Fruit fly (Drosophila melanogaster) whole organism, larva: ENCODE measurements around the gene dyw.

Experiments
- noc ChIP-seq: fragments of 200-800 bp; sonication (Bioruptor generic); optimal IDR thresholded peaks from 3 replicates; lab custom pipeline; 2019; ENCODE audit warnings: missing biosample characterization, mild to moderate bottlenecking, missing genetic modification characterization, moderate library complexity

The dyw gene

DNA sequence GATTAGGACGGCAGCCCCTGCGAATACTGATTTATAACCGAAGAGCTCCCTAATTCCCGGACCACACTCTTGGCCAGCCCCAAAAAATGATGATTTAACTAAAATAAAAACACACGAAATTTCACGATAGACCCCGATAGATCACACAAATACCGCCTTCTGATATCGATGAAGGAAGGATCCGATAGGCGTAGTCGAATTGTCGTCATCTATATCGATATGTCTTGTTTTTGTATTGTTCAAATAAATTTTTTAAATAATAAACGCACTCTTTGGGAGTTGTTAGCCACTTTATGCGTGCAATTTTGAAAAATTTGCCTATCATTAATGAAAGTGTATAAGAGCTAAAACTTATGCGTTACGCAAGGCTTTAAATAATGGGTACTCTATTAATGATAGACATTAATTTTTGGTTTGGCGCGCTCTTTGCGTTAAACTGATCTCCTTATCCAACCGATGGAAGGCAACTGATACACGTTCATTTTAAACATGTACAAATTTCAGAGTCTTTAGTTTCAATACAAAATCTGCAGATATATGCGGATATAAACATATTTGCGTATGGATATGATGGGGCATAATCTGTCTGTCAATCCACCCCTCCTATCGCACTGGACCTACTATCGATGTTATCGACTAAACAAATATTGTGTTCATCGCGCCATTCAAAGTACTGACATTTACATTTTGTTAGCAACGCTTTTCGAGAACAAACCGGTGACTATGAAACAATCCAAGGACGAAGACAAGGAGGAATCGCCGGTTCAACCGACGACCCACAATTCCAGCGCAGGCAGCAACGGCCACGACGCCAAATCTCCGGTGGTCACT lies 4.6 kb upstream of the dyw start, which contains the start of the genes Spg7 and Lint-O:
Spg7 (minus strand) TSS at position 148 of the 831 bp plus-strand sequence.
Lint-O (plus strand) TSS at position 638 of the 831 bp plus-strand sequence.
- TF ChIP-seq noc (tag; lab: Kevin White, UChicago): no peak

DNA sequence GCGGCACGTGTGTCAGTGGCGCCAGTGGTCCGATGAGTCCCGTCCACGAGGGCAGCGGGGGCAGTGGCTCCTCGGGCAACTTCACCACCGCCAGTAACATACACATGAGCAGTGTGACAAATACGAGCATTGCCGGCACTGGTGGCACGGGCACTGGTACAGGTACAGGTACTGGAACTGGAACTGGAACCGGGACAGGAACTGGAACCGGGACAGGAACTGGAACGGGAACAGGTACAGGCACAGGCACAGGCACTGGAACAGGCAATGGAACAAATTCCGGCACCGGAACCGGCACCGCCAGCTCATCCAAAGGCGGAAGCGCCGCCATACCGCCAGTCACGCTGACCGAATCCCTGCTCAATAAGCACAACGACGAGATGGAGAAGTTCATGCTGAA lies 3.3 kb downstream of the dyw start:
- TF ChIP-seq noc (tag; lab: Kevin White, UChicago): no peak

DNA sequence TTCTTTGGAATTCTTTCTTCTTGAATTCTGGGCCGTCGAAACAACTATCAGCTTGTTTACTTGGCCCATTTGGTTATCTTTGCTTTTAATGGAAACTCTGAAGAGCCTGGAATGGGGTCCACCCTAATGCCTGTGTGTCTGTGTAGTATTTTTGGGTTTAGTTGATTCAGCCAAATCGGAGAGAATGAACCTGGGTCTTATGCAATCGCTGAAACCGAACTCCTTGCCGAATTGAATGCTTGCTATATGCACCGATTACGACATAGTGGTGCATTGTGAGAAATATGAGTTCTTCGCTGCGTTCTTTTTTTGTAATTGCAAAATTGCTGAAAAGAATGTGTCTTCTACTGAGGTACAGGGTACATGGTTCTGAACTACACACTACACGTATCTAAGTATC lies 6.8 kb downstream of the dyw start:
- no peak for TF ChIP-seq noc (tag; lab: Kevin White, UChicago)

DNA sequence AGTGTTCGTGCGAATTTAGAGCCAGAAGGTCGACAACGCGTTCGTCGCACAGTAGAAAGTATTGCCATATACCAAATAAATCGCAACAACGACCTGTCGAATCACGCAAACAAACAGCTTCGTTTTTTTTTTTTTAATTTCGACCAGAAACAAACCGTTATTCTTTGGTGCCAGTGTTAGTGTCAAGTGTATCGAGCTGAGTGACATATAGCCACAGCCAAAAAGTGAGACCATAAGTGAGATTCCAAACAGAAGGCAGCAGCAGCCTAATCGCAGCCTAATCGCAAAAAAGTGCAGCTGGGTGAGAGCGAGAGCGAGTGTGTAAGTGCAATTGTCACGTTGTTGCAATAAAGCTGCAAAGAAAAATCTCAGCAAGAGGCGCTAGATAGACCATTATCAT lies 8.1 kb downstream of the dyw start, which contains the start of gene per:
per (plus strand) TSS at position 1 of the 400 bp plus-strand sequence.
- no peak for TF ChIP-seq noc (tag; lab: Kevin White, UChicago)

DNA sequence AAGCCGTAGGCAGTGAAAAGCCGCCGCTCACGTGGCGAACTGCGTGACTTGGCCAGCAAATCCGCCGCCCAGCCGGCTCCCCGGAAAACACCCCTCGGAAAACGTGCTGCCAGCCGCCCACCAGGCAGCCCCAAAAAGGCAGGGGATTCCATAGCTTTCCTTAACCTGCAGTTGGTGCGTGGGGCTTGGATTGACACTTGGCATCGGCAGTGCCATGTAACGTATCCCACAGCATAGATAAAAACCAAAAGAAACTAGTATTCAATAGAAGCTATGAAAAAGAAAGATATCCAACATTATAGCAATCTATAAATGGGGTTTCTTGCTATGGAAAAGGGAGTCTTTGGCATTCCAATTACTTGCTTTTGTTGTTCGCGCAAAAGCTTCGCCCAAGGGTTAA lies 8.7 kb downstream of the dyw start:
- no peak for TF ChIP-seq noc (tag; lab: Kevin White, UChicago)

DNA sequence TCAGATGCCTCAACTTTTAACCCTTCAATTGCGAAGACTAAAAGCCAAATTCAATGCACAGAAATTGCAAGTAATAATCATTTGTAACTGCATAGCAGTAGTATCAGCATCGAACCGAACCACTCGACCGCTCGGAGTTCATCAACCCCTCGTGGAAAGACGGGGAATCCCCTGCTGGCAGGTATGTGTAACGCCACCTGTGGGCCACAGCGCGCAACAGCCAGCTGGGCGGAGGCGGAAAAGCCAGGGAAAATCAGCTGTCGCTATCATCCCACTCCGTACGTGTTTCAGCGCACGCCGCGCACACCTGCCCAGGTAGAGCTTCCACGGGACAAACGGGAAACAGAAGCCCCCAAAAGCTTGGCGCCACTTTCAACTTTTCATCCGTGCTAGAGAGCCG lies 9.2 kb downstream of the dyw start:
- no peak for TF ChIP-seq noc (tag; lab: Kevin White, UChicago)

DNA sequence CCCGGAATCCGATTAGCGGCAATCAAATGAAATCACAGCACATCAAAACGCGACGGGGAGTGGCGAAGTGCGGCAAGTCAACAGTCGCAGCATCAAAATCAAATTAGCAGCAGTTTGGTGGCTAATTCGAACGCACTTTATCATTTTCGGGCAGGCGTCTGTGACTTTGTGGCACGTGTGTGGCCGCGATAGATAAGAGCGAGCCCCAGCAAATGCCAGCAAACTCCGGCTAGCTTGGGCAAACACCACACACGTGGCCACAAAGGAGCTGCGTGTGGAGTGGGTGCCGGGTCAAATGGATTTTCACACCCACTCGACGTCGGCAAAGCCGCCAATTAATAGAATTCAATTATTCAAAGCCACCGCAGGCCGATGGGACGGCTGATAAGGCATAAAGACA lies 9.8 kb downstream of the dyw start:
- no peak for TF ChIP-seq noc (tag; lab: Kevin White, UChicago)

DNA sequence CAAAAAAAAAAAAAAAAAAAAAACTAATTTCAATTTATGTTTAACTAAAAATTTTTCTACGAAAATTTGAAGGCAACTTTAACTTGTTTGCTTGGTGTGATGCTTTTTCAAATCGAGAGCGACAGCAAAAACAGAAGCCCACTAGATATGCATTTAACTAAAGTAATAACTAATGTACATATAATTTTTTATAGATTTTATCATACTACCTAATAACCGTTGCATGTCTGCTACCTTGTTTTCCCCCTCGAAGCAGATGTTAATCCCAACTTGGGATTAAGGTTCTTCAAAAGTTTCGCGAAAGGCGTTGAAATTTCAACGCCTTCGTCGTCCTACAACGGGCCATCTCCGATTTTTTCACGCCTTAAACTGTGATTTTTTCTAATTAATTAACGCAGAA lies 10.9 kb downstream of the dyw start, which contains the start of gene CG2652:
CG2652 (minus strand) TSS at position 101 of the 400 bp plus-strand sequence.
- no peak for TF ChIP-seq noc (tag; lab: Kevin White, UChicago)

DNA sequence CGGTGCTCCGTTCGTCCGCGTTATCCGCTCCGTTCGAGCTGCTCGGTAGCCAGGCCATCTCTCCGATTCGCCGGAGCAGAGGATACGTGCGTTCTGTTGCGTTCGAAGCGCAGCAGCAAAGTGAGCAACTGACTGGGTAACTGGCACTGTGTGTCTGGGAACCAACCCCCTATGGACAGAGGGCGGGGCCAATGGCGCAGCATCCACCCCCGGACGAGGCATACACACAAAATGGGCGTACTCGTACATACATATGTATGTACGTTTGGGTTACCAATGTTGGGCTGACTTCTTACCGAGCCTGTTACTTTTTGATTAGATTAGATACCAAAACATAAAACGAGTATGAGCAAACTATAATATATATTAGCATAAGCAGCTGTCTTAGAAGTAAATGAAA lies 12.1 kb downstream of the dyw start, which contains the start of gene HLH3B:
HLH3B (minus strand) TSS at position 123 of the 400 bp plus-strand sequence.
- no peak for TF ChIP-seq noc (tag; lab: Kevin White, UChicago)

DNA sequence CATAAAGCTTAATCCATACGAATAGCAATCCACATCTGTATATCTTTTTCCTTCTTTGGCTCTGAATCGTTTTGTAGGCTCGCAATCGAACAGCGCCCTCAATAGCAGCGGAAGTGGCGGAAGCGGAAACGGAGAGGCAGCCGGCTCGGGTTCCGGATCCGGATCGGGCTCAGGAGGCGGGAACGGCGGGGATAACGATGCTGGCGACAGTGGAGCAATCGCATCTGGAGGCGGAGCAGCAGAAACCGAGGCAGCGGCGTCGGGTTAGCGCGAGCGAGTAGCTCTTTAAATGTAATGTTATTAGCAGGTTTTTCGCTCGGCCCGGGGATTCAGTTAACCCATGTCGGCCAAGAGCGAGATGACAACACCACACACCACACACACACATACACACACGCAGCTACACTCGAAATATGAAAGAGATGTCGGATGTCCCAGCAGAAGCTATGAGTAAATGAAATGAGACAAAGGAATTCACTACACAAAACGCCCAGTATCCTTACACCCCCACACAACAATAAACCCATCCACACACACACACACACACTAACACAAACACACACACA lies 16.6 kb downstream of the dyw start:
- TF ChIP-seq noc (tag; lab: Kevin White, UChicago): no peak

DNA sequence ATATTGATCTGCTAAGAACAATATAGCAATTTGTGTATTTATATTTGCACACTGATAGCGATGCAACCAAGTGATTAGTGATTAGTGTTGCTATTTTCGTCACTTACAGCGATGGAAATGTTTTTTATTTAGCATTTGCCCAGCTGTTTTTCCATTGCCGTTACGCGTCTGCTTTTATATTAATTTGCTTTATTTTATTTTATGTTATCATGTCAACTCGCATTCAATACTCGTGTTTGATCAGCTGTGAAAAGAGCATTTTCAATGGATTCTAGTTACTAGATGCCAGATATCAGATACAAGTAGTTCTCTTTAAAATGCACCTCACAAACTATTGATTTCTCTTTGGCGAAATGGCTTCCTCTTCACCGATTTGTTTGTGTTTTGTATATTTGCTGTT lies 30.3 kb downstream of the dyw start:
- no peak for TF ChIP-seq noc (tag; lab: Kevin White, UChicago)

DNA sequence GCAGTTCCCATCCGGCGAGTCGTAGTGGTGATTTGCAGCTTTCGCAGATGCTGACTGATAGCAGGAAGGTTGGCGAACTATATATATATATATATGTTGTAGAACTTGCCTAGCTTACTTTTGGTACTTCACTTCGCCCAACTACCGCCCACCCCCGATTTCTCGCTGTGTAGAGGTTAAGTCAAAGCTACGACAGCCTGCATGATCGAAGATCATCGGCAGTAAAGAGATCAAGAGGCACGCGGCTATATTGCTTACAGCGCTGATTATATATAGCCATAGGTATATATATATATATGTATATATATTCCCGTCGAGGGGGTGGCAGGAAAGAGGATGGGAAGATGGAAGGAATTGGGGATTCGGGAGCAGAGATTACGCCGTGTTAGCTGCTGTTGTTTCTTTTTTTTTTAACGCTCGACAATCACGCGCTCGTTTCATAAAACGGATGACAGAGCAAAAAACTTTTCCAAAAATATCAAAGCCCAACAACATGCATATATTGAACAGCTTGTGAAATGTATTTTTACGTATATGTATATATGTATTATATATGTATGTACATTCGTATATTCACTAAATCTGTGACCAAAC lies 31.0 kb downstream of the dyw start:
- TF ChIP-seq noc (tag; lab: Kevin White, UChicago): no peak

DNA sequence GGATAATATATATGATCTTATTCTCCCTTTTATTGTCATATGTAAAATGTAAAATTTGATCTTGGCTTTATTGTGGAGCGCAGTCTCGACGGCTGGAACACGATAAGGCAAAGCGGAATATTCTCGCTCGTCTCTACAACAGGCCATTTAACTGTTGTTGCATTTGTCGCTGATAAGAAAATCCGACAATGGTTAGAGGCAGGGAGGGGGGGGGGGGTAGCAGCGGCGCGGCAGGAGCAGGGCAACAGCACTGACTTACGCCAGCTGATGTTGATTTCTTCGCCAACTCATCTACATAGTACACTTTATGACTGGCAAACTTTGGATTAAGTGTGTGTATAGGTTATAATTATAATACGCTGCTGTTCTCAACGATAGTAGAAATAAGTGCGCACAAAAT lies 31.9 kb downstream of the dyw start:
- peak; percentile 45 for TF ChIP-seq noc (tag; lab: Kevin White, UChicago)

DNA sequence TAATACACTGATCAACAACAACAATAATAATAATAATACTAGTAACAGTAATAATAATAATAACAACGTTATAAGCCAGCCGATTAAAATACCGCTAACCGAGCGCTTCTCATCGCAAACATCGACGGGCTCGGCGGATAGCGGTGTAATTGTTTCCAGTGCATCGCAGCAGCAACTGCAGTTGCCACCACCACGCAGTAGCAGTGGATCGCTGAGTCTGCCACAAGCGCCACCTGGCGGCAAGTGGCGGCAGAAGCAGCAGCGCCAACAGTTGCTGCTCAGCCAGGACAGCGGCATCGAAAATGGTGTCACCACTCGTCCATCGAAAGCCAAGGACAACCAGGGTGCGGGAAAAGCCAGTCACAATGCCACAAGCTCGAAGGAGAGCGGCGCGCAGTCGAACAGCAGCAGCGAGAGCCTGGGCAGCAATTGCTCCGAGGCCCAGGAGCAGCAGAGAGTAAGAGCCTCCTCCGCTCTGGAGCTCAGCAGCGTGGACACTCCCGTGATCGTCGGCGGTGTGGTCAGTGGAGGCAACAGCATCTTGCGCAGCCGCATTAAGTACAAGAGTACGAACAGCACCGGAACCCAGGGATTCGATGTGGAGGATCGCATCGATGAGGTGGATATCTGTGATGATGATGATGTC lies 34.1 kb downstream of the dyw start:
- TF ChIP-seq noc (tag; lab: Kevin White, UChicago): no peak

DNA sequence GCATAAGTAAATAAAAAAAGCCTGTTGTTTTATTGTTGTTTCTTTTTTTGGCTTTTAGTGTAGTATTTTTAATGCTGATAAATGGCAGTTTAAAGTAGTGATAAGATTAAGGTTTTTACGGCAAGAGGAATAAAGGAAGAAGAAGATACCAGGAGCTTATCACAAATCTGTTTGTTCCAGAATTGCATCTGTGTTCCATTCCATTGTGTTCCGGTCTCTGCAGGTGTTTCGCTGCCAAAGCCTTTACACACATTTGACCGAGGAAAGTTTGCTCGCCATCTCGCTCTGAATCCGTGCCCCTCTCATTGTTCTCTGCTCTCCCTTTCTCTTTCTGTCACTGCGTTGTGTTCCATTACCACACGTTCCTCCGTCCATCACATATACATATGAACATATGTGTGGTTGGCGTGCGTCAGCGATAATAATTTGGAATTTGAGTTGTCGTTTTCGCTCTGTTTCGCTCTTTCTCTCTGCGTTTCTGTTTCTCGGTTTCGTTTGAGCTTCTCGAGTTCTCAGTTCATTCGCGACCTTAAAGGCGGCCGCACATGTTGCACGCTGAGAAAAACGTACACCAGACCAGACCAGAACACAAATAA lies 35.3 kb downstream of the dyw start:
- TF ChIP-seq noc (tag; lab: Kevin White, UChicago): peak; percentile 69
